Fruit fly (Drosophila melanogaster) whole organism, pupa: ENCODE results near the gene CG13137.
A peak's percentile ranks its signal among the peaks of the same experiment; 100 is the strongest.

Source experiments
- CG10348 ChIP-seq: fragments of 200-800 bp; sonication (Bioruptor generic); IDR thresholded peaks from 2 replicates; pipeline ENCODE4 v1.3.6; 2022; ENCODE audit warnings: missing biosample characterization, missing genetic modification characterization
- CG12605 ChIP-seq: fragments of 200-800 bp; sonication (Bioruptor generic); IDR thresholded peaks from 2 replicates; pipeline ENCODE4 v1.3.6; 2022; ENCODE audit warnings: missing biosample characterization, missing genetic modification characterization
- CG13204 ChIP-seq: fragments of 200-800 bp; sonication (Bioruptor generic); optimal IDR thresholded peaks from 2 replicates; lab custom pipeline; 2018; ENCODE audit warnings: missing biosample characterization, mild to moderate bottlenecking, missing genetic modification characterization, moderate library complexity
- CG14655 ChIP-seq: fragments of 200-800 bp; sonication (Bioruptor generic); optimal IDR thresholded peaks from 3 replicates; lab custom pipeline; 2017; ENCODE audit warnings: mild to moderate bottlenecking, missing biosample characterization, missing genetic modification reagents, missing genetic modification characterization
- CG15710 ChIP-seq: fragments of 200-800 bp; sonication (Bioruptor generic); optimal IDR thresholded peaks from 2 replicates; lab custom pipeline; 2018; ENCODE audit warnings: missing biosample characterization, mild to moderate bottlenecking, missing genetic modification characterization, moderate library complexity
- CG17806 ChIP-seq: fragments of 200-800 bp; sonication (Bioruptor generic); optimal IDR thresholded peaks from 2 replicates; lab custom pipeline; 2018; ENCODE audit warnings: missing biosample characterization, mild to moderate bottlenecking, missing genetic modification characterization, moderate library complexity
- CG32121 ChIP-seq: fragments of 200-800 bp; sonication (Bioruptor generic); IDR thresholded peaks from 2 replicates; pipeline ENCODE4 v1.3.6; 2022; ENCODE audit warnings: missing biosample characterization, missing genetic modification characterization
- CG34367 ChIP-seq: fragments of 200-800 bp; sonication (Bioruptor generic); optimal IDR thresholded peaks from 2 replicates; lab custom pipeline; 2018; ENCODE audit warnings: missing biosample characterization, mild to moderate bottlenecking, missing genetic modification characterization
- CG4496 ChIP-seq: fragments of 200-800 bp; sonication (Bioruptor generic); IDR thresholded peaks from 3 replicates; pipeline ENCODE4 v1.3.6; 2022; ENCODE audit warnings: missing biosample characterization, missing genetic modification characterization
- CG8159 ChIP-seq: fragments of 200-800 bp; sonication (Bioruptor generic); optimal IDR thresholded peaks from 3 replicates; lab custom pipeline; 2018; ENCODE audit warnings: missing biosample characterization, mild to moderate bottlenecking, missing genetic modification characterization, moderate library complexity
- CG8301 ChIP-seq: fragments of 200-800 bp; sonication (Bioruptor generic); optimal IDR thresholded peaks from 2 replicates; lab custom pipeline; 2018; ENCODE audit warnings: missing biosample characterization, mild to moderate bottlenecking, missing genetic modification characterization
- CG9948 ChIP-seq: fragments of 200-800 bp; sonication (Bioruptor generic); optimal IDR thresholded peaks from 2 replicates; lab custom pipeline; 2018; ENCODE audit warnings: missing biosample characterization, mild to moderate bottlenecking, missing genetic modification characterization, moderate library complexity
- D1 ChIP-seq: fragments of 200-800 bp; sonication (Bioruptor generic); optimal IDR thresholded peaks from 2 replicates; lab custom pipeline; 2018; ENCODE audit warnings: missing biosample characterization, mild to moderate bottlenecking, missing genetic modification characterization, moderate library complexity
- EcR ChIP-seq: fragments of 200-800 bp; sonication (Bioruptor generic); optimal IDR thresholded peaks from 3 replicates; lab custom pipeline; 2019; ENCODE audit warnings: missing biosample characterization, missing genetic modification characterization, mild to moderate bottlenecking, moderate library complexity, missing genetic modification reagents
- Ets98B ChIP-seq: fragments of 200-800 bp; sonication (Bioruptor generic); IDR thresholded peaks from 2 replicates; pipeline ENCODE4 v1.3.6; 2022; ENCODE audit warnings: missing biosample characterization, missing genetic modification characterization
- Pif1A ChIP-seq: fragments of 200-800 bp; sonication (Bioruptor generic); optimal IDR thresholded peaks from 3 replicates; lab custom pipeline; 2016; ENCODE audit warnings: missing biosample characterization, missing genetic modification characterization
- Pif1B ChIP-seq: fragments of 200-800 bp; sonication (Bioruptor generic); optimal IDR thresholded peaks from 3 replicates; lab custom pipeline; 2016; ENCODE audit warnings: missing biosample characterization, missing genetic modification characterization
- Snoo ChIP-seq: fragments of 200-800 bp; sonication (Bioruptor generic); optimal IDR thresholded peaks from 3 replicates; lab custom pipeline; 2017; ENCODE audit warnings: missing biosample characterization, mild to moderate bottlenecking, missing genetic modification characterization, inconsistent platforms
- fd96Ca ChIP-seq: fragments of 200-800 bp; sonication (Bioruptor generic); IDR thresholded peaks from 3 replicates; pipeline ENCODE4 v1.3.6; 2022; ENCODE audit warnings: missing biosample characterization, missing genetic modification characterization
- gl ChIP-seq: fragments of 200-800 bp; sonication (Bioruptor generic); optimal IDR thresholded peaks from 2 replicates; lab custom pipeline; 2018; ENCODE audit warnings: missing biosample characterization, mild to moderate bottlenecking, missing genetic modification characterization
- rn ChIP-seq: fragments of 200-800 bp; sonication (Bioruptor generic); IDR thresholded peaks from 2 replicates; pipeline ENCODE4 v1.3.6; 2022; ENCODE audit warnings: missing biosample characterization, missing genetic modification characterization

CG13137 gene

dm6 chr2L:10172402-10172801 is at the start of gene CG13137:
Gene CG13137, plus strand, starts transcription at chr2L:10172702.
- TF ChIP-seq Ets98B (no peak), CG8301 (no peak), EcR (GFP tag; lab: Kevin White, UChicago) (no peak), CG13204 (no peak), CG34367 (no peak), gl (tag; lab: Kevin White, UChicago) (no peak), CG15710 (no peak), CG9948 (tag; lab: Kevin White, UChicago) (no peak), CG4496 (no peak), CG12605 (no peak), CG8159 (tag; lab: Kevin White, UChicago) (no peak), Pif1A (GFP tag; lab: Kevin White, UChicago) (no peak), Snoo (tag; lab: Kevin White, UChicago) (no peak), D1 (tag; lab: Kevin White, UChicago) (no peak), Pif1B (GFP tag; lab: Kevin White, UChicago) (no peak), CG32121 (GFP tag; lab: Robert Waterston, UW) (no peak), fd96Ca (GFP tag; lab: Robert Waterston, UW) (no peak), CG14655 (GFP tag; lab: Kevin White, UChicago) (no peak), rn (GFP tag; lab: Robert Waterston, UW) (no peak)

dm6 chr2L:10123963-10124362 is 48.5 kb upstream of the CG13137 start:
- TF ChIP-seq rn (GFP tag; lab: Robert Waterston, UW) (no peak), D1 (tag; lab: Kevin White, UChicago) (no peak), CG14655 (GFP tag; lab: Kevin White, UChicago) (no peak)

- no peak for TF ChIP-seq CG10348
- TF ChIP-seq CG8159 (tag; lab: Kevin White, UChicago) = no peak
- TF ChIP-seq EcR (GFP tag; lab: Kevin White, UChicago) = no peak
- TF ChIP-seq CG13204 = no peak
- no peak for TF ChIP-seq Pif1B (GFP tag; lab: Kevin White, UChicago)
- TF ChIP-seq CG34367 = no peak
- TF ChIP-seq CG15710 = no peak
- TF ChIP-seq Snoo (tag; lab: Kevin White, UChicago) = no peak
- TF ChIP-seq CG32121 (GFP tag; lab: Robert Waterston, UW) = no peak
- TF ChIP-seq CG14655 (GFP tag; lab: Kevin White, UChicago) = no peak
- TF ChIP-seq CG8301 = no peak
- no peak for TF ChIP-seq CG12605
- TF ChIP-seq Pif1A (GFP tag; lab: Kevin White, UChicago) = no peak
- no peak for TF ChIP-seq CG4496
- TF ChIP-seq CG9948 (tag; lab: Kevin White, UChicago) = no peak
These were observed 41.7 kb upstream of the CG13137 start for dm6 chr2L:10130763-10131162.

- TF ChIP-seq CG4496 (peak; percentile 80; the same call in 2 of the 3 replicates), fd96Ca (GFP tag; lab: Robert Waterston, UW) (peak; percentile 53; the same call in 1 of the 3 replicates), CG14655 (GFP tag; lab: Kevin White, UChicago) (peak; percentile 35), Pif1B (GFP tag; lab: Kevin White, UChicago) (no peak), CG8301 (peak; percentile 34), Snoo (tag; lab: Kevin White, UChicago) (peak; percentile 55), CG8159 (tag; lab: Kevin White, UChicago) (peak; percentile 21), Ets98B (no peak)
These were observed 29.2 kb upstream of the CG13137 start for dm6 chr2L:10143334-10143733.

dm6 chr2L:10144236-10144953 is 28.1 kb upstream of the CG13137 start, which contains the start of gene CG4839:
Gene CG4839, plus strand, starts transcription at chr2L:10144776.
- TF ChIP-seq Snoo (tag; lab: Kevin White, UChicago) = peak; percentile 26
- peak; percentile 34 for TF ChIP-seq Pif1A (GFP tag; lab: Kevin White, UChicago)
- no peak for TF ChIP-seq CG34367
- no peak for TF ChIP-seq CG14655 (GFP tag; lab: Kevin White, UChicago)
- TF ChIP-seq CG9948 (tag; lab: Kevin White, UChicago) = no peak
- peak; percentile 12 for TF ChIP-seq Pif1B (GFP tag; lab: Kevin White, UChicago)
- no peak for TF ChIP-seq CG15710
- TF ChIP-seq CG8301 = no peak
- TF ChIP-seq gl (tag; lab: Kevin White, UChicago) = no peak

dm6 chr2L:10145571-10145970 is 26.9 kb upstream of the CG13137 start:
- TF ChIP-seq Snoo (tag; lab: Kevin White, UChicago) = no peak
- TF ChIP-seq CG9948 (tag; lab: Kevin White, UChicago) = no peak
- no peak for TF ChIP-seq CG8301
- no peak for TF ChIP-seq Ets98B
- TF ChIP-seq CG8159 (tag; lab: Kevin White, UChicago) = no peak
- TF ChIP-seq CG4496 = no peak
- TF ChIP-seq CG17806 (tag; lab: Kevin White, UChicago) = no peak
- no peak for TF ChIP-seq CG32121 (GFP tag; lab: Robert Waterston, UW)
- TF ChIP-seq D1 (tag; lab: Kevin White, UChicago) = no peak
- TF ChIP-seq CG12605 = no peak
- TF ChIP-seq gl (tag; lab: Kevin White, UChicago) = no peak
- TF ChIP-seq CG13204 = no peak
- TF ChIP-seq CG15710 = no peak
- no peak for TF ChIP-seq rn (GFP tag; lab: Robert Waterston, UW)
- TF ChIP-seq Pif1B (GFP tag; lab: Kevin White, UChicago) = no peak
- no peak for TF ChIP-seq fd96Ca (GFP tag; lab: Robert Waterston, UW)
- TF ChIP-seq EcR (GFP tag; lab: Kevin White, UChicago) = no peak
- no peak for TF ChIP-seq Pif1A (GFP tag; lab: Kevin White, UChicago)
- no peak for TF ChIP-seq CG10348
- no peak for TF ChIP-seq CG34367
